Fruit fly (Drosophila melanogaster) whole organism, embryonic: ENCODE measurements around the gene CG6937.

Source experiments
- BEAF-32 ChIP-seq: fragments of 200-800 bp; sonication (Bioruptor generic); optimal IDR thresholded peaks from 3 replicates; lab custom pipeline; 2017; ENCODE audit warnings: missing biosample characterization, missing genetic modification characterization, mild to moderate bottlenecking, moderate library complexity, missing genetic modification reagents
- Bgb ChIP-seq: fragments of 200-800 bp; sonication (Bioruptor generic); IDR thresholded peaks from 2 replicates; pipeline ENCODE4 v1.3.6; 2022; ENCODE audit warnings: missing biosample characterization, missing genetic modification characterization; ENCODE audit not compliant: partially characterized antibody
- CG10267 ChIP-seq: fragments of 200-800 bp; sonication (Bioruptor generic); optimal IDR thresholded peaks from 2 replicates; lab custom pipeline; 2018; ENCODE audit warnings: missing biosample characterization, mild to moderate bottlenecking, missing genetic modification characterization, moderate library complexity
- CG12219 ChIP-seq: fragments of 200-800 bp; sonication (Bioruptor generic); optimal IDR thresholded peaks from 3 replicates; lab custom pipeline; 2018; ENCODE audit warnings: missing biosample characterization, mild to moderate bottlenecking, missing genetic modification characterization
- CG13894 ChIP-seq: fragments of 200-800 bp; sonication (Bioruptor generic); optimal IDR thresholded peaks from 3 replicates; lab custom pipeline; 2018; ENCODE audit warnings: missing biosample characterization, mild to moderate bottlenecking, missing genetic modification characterization, moderate library complexity
- CG15073 ChIP-seq: fragments of 200-800 bp; sonication (Bioruptor generic); optimal IDR thresholded peaks from 2 replicates; lab custom pipeline; 2016; ENCODE audit warnings: missing biosample characterization, missing genetic modification characterization
- CG15479 ChIP-seq: fragments of 200-800 bp; sonication (Bioruptor generic); optimal IDR thresholded peaks from 3 replicates; lab custom pipeline; 2019; ENCODE audit warnings: missing biosample characterization, mild to moderate bottlenecking, missing genetic modification characterization, moderate library complexity
- CG17829 ChIP-seq: fragments of 200-800 bp; optimal IDR thresholded peaks from 2 replicates; lab custom pipeline; 2019; ENCODE audit warnings: missing biosample characterization, mild to moderate bottlenecking, missing genetic modification characterization, moderate library complexity
- CG18011 ChIP-seq: fragments of 200-800 bp; sonication (Bioruptor generic); optimal IDR thresholded peaks from 2 replicates; lab custom pipeline; 2017; ENCODE audit warnings: missing biosample characterization, missing genetic modification characterization, mild to moderate bottlenecking, moderate library complexity, missing genotype
- CG31388 ChIP-seq: fragments of 200-800 bp; sonication (Bioruptor generic); optimal IDR thresholded peaks from 2 replicates; lab custom pipeline; 2016; ENCODE audit warnings: missing biosample characterization, missing genetic modification characterization
- CG3163 ChIP-seq: fragments of 200-800 bp; sonication (Bioruptor generic); optimal IDR thresholded peaks from 3 replicates; lab custom pipeline; 2016; ENCODE audit warnings: missing biosample characterization, missing genetic modification characterization
- CG3407 ChIP-seq: fragments of 200-800 bp; sonication (Bioruptor generic); optimal IDR thresholded peaks from 2 replicates; lab custom pipeline; 2018; ENCODE audit warnings: missing biosample characterization, mild to moderate bottlenecking, missing genetic modification characterization
- CG4282 ChIP-seq: fragments of 200-800 bp; sonication (Bioruptor generic); optimal IDR thresholded peaks from 2 replicates; lab custom pipeline; 2016; ENCODE audit warnings: missing biosample characterization, missing genetic modification characterization
- CG4820 ChIP-seq: fragments of 200-800 bp; sonication (Bioruptor generic); optimal IDR thresholded peaks from 3 replicates; lab custom pipeline; 2016; ENCODE audit warnings: missing biosample characterization, missing genetic modification characterization
- CG6254 ChIP-seq: fragments of 200-800 bp; sonication (Bioruptor generic); optimal IDR thresholded peaks from 3 replicates; lab custom pipeline; 2017; ENCODE audit warnings: mild to moderate bottlenecking, missing biosample characterization, missing genetic modification reagents, missing genetic modification characterization
- CG6854 ChIP-seq: fragments of 200-800 bp; sonication (Bioruptor generic); optimal IDR thresholded peaks from 3 replicates; lab custom pipeline; 2017; ENCODE audit warnings: missing biosample characterization, mild to moderate bottlenecking, missing genetic modification characterization
- CG8089 ChIP-seq: fragments of 200-800 bp; sonication (Bioruptor generic); optimal IDR thresholded peaks from 3 replicates; lab custom pipeline; 2016; ENCODE audit warnings: missing biosample characterization, missing genetic modification characterization
- CrebB ChIP-seq: fragments of 200-800 bp; sonication (Bioruptor generic); optimal IDR thresholded peaks from 3 replicates; lab custom pipeline; 2018; ENCODE audit warnings: missing biosample characterization, mild to moderate bottlenecking, missing genetic modification characterization
- Dbx ChIP-seq: fragments of 200-800 bp; sonication (Bioruptor generic); IDR thresholded peaks from 3 replicates; pipeline ENCODE4 v1.3.6; 2022; ENCODE audit warnings: missing biosample characterization, missing genetic modification characterization
- Dek ChIP-seq: fragments of 200-800 bp; sonication (Bioruptor generic); optimal IDR thresholded peaks from 3 replicates; lab custom pipeline; 2019; ENCODE audit warnings: missing biosample characterization, mild to moderate bottlenecking, missing genetic modification characterization, moderate library complexity
- Dll ChIP-seq: fragments of 200-800 bp; sonication (Bioruptor generic); IDR thresholded peaks from 4 replicates; pipeline ENCODE4 v1.3.6; 2022; ENCODE audit warnings: missing biosample characterization, missing genetic modification characterization; ENCODE audit not compliant: partially characterized antibody
- Elba2 ChIP-seq: fragments of 200-800 bp; sonication (Bioruptor generic); optimal IDR thresholded peaks from 3 replicates; lab custom pipeline; 2016; ENCODE audit warnings: missing biosample characterization, missing genetic modification characterization
- H2.0 ChIP-seq: fragments of 200-800 bp; sonication (Bioruptor generic); IDR thresholded peaks from 2 replicates; pipeline ENCODE4 v1.3.6; 2022; ENCODE audit warnings: missing biosample characterization, missing genetic modification characterization
- HLH3B ChIP-seq: fragments of 200-800 bp; sonication (Bioruptor generic); IDR thresholded peaks from 2 replicates; pipeline ENCODE4 v1.3.6; 2022; ENCODE audit warnings: missing biosample characterization, missing genetic modification characterization
- HLH4C ChIP-seq: fragments of 200-800 bp; sonication (Bioruptor generic); IDR thresholded peaks from 3 replicates; pipeline ENCODE4 v1.3.6; 2022; ENCODE audit warnings: missing biosample characterization, missing genetic modification characterization; ENCODE audit not compliant: partially characterized antibody
- HLH54F ChIP-seq: fragments of 200-800 bp; sonication (Bioruptor generic); optimal IDR thresholded peaks from 3 replicates; lab custom pipeline; 2016; ENCODE audit warnings: missing biosample characterization, missing genetic modification characterization
- Hr3 ChIP-seq: fragments of 200-800 bp; sonication (Bioruptor generic); optimal IDR thresholded peaks from 3 replicates; lab custom pipeline; 2016; ENCODE audit warnings: missing biosample characterization, missing genetic modification characterization
- Hsf ChIP-seq: fragments of 200-800 bp; sonication (Bioruptor generic); optimal IDR thresholded peaks from 3 replicates; lab custom pipeline; 2016; ENCODE audit warnings: missing biosample characterization, missing genetic modification characterization
- MTF-1 ChIP-seq: fragments of 200-800 bp; sonication (Bioruptor generic); optimal IDR thresholded peaks from 2 replicates; lab custom pipeline; 2018; ENCODE audit warnings: missing biosample characterization, mild to moderate bottlenecking, missing genetic modification characterization, borderline replicate concordance
- Mad ChIP-seq: fragments of 200-800 bp; sonication (Bioruptor generic); optimal IDR thresholded peaks from 2 replicates; lab custom pipeline; 2016; ENCODE audit warnings: missing biosample characterization, missing genetic modification characterization
- NFAT ChIP-seq: fragments of 200-800 bp; sonication (Bioruptor generic); IDR thresholded peaks from 2 replicates; pipeline ENCODE4 v1.3.6; 2022; ENCODE audit warnings: missing biosample characterization, missing genetic modification characterization
- Sin3A ChIP-seq: fragments of >200 bp; optimal IDR thresholded peaks from 2 replicates; lab custom pipeline; 2018
- Trl ChIP-seq, 3 experiments: fragments of >200 bp in 2 of 3; fragments of 200-800 bp in 1 of 3; sonication (Bioruptor generic) in 1 of 3; optimal IDR thresholded peaks; 2 replicates in 1 of 3; 3 replicates in 2 of 3; lab custom pipeline; 2016 to 2017; ENCODE audit warnings: missing biosample characterization in 1 of 3, missing genetic modification characterization in 1 of 3
- ac ChIP-seq: fragments of 200-800 bp; sonication (Bioruptor generic); optimal IDR thresholded peaks from 3 replicates; lab custom pipeline; 2017; ENCODE audit warnings: missing biosample characterization, mild to moderate bottlenecking, missing genetic modification characterization
- ash1 ChIP-seq: fragments of 200-800 bp; sonication (Bioruptor generic); optimal IDR thresholded peaks from 2 replicates; lab custom pipeline; 2018; ENCODE audit warnings: missing biosample characterization, mild to moderate bottlenecking, missing genetic modification characterization
- dimm ChIP-seq: fragments of 200-800 bp; sonication (Bioruptor generic); IDR thresholded peaks from 2 replicates; pipeline ENCODE4 v1.3.6; 2022; ENCODE audit warnings: missing biosample characterization, missing genetic modification characterization
- ems ChIP-seq: fragments of 200-800 bp; sonication (Bioruptor generic); optimal IDR thresholded peaks from 3 replicates; lab custom pipeline; 2016; ENCODE audit warnings: missing biosample characterization, missing genetic modification characterization
- eyg ChIP-seq: fragments of 200-800 bp; sonication (Bioruptor generic); optimal IDR thresholded peaks from 3 replicates; lab custom pipeline; 2016; ENCODE audit warnings: missing biosample characterization, missing genetic modification characterization
- fd102C ChIP-seq: fragments of 200-800 bp; sonication (Bioruptor generic); optimal IDR thresholded peaks from 2 replicates; lab custom pipeline; 2018; ENCODE audit warnings: missing biosample characterization, mild to moderate bottlenecking, missing genetic modification characterization, moderate library complexity
- fru ChIP-seq: fragments of >200 bp; optimal IDR thresholded peaks from 2 replicates; lab custom pipeline; 2017
- her ChIP-seq: fragments of 200-800 bp; sonication (Bioruptor generic); optimal IDR thresholded peaks from 2 replicates; lab custom pipeline; 2016; ENCODE audit warnings: missing biosample characterization, missing genetic modification characterization
- inv ChIP-seq: fragments of 200-800 bp; sonication (Bioruptor generic); IDR thresholded peaks from 2 replicates; pipeline ENCODE4 v1.3.6; 2022; ENCODE audit warnings: missing biosample characterization, missing genetic modification characterization; ENCODE audit not compliant: partially characterized antibody
- jigr1 ChIP-seq: fragments of 200-800 bp; sonication (Bioruptor generic); IDR thresholded peaks from 3 replicates; pipeline ENCODE4 v1.3.6; 2022; ENCODE audit warnings: missing biosample characterization, missing genetic modification characterization
- pum ChIP-seq: fragments of 200-800 bp; sonication (Bioruptor generic); optimal IDR thresholded peaks from 2 replicates; lab custom pipeline; 2016; ENCODE audit warnings: missing biosample characterization, missing genetic modification characterization
- rib ChIP-seq: fragments of 200-800 bp; sonication (Bioruptor generic); IDR thresholded peaks from 2 replicates; pipeline ENCODE4 v1.3.6; 2022; ENCODE audit warnings: missing biosample characterization, missing genetic modification characterization
- run ChIP-seq: fragments of 200-800 bp; sonication (Bioruptor generic); optimal IDR thresholded peaks from 3 replicates; lab custom pipeline; 2018; ENCODE audit warnings: missing biosample characterization, mild to moderate bottlenecking, missing genetic modification characterization
- sna ChIP-seq: fragments of 200-800 bp; sonication (Bioruptor generic); IDR thresholded peaks from 2 replicates; pipeline ENCODE4 v1.3.6; 2022; ENCODE audit warnings: missing biosample characterization, missing genetic modification characterization; ENCODE audit not compliant: partially characterized antibody
- sob ChIP-seq: fragments of 200-800 bp; sonication (Bioruptor generic); IDR thresholded peaks from 2 replicates; pipeline ENCODE4 v1.3.6; 2022; ENCODE audit warnings: missing biosample characterization, missing genetic modification characterization
- tio ChIP-seq: fragments of 200-800 bp; sonication (Bioruptor generic); optimal IDR thresholded peaks from 2 replicates; lab custom pipeline; 2017; ENCODE audit warnings: missing biosample characterization, missing genetic modification characterization, inconsistent platforms
- twi ChIP-seq: fragments of 200-800 bp; optimal IDR thresholded peaks from 2 replicates; lab custom pipeline; 2019; ENCODE audit warnings: missing biosample characterization, mild to moderate bottlenecking, missing genetic modification characterization, moderate library complexity
- vnd ChIP-seq: fragments of 200-800 bp; sonication (Bioruptor generic); IDR thresholded peaks from 3 replicates; pipeline ENCODE4 v1.3.6; 2022; ENCODE audit warnings: missing biosample characterization, missing genetic modification characterization; ENCODE audit not compliant: partially characterized antibody

Gene CG6937

DNA sequence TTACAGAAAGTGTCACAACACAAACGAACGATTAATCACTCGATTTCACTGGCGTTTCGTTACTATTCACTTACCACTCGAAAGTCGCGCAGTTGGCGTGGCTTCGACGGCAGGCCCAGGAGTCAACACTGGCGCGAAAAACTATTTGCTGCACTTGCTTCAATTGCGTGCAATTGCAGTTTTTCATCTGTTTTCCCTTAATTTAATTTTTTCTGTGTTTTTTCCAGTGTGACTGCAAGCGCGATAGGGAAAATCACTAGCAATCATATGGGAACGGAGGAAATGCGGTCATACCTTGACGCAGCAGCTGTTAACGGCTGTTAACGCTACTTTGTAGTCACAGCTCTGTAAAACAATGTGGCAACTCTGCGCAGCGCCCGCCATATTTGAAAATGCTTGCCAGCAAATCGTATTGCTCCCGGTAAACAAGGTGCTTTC is 37.0 kb upstream of the CG6937 start, which contains the start of gene AdipoR (continued):
- TF ChIP-seq dimm (GFP tag; lab: Robert Waterston, UW) (no peak), sna (GFP tag; lab: Robert Waterston, UW) (0 out of 2 replicates have a peak, but pooled peaks have one; percentile 29), Elba2 (GFP tag; lab: Kevin White, UChicago) (no peak), twi (tag; lab: Kevin White, UChicago) (peak; percentile 21), CG18011 (no peak), tio (GFP tag; lab: Kevin White, UChicago) (no peak), sob (GFP tag; lab: Robert Waterston, UW) (peak; percentile 12; the same call in 1 of the 2 replicates), Hsf (no peak), fru (lab: Kevin White, UChicago) (no peak), CG15073 (GFP tag; lab: Kevin White, UChicago) (no peak), HLH54F (GFP tag; lab: Kevin White, UChicago) (peak; percentile 19), Dll (0 out of 4 replicates have a peak, but pooled peaks have one; percentile 39), HLH4C (GFP tag; lab: Robert Waterston, UW) (no peak), BEAF-32 (peak; percentile 62), CG13894 (no peak), inv (GFP tag; lab: Robert Waterston, UW) (no peak), CG4820 (no peak), Mad (GFP tag; lab: Kevin White, UChicago) (no peak), ems (GFP tag; lab: Kevin White, UChicago) (no peak), CrebB (tag; lab: Kevin White, UChicago) (no peak), HLH3B (no peak), Bgb (peak; percentile 62), ash1 (no peak), Dbx (GFP tag; lab: Robert Waterston, UW) (no peak), CG10267 (tag; lab: Kevin White, UChicago) (peak; percentile 56), CG4282 (GFP tag; lab: Kevin White, UChicago) (peak; percentile 26), NFAT (GFP tag; lab: Robert Waterston, UW) (no peak), MTF-1 (GFP tag; lab: Kevin White, UChicago) (no peak), run (tag; lab: Kevin White, UChicago) (no peak), CG3407 (GFP tag; lab: Kevin White, UChicago) (no peak), pum (peak; percentile 6), CG6854 (GFP tag; lab: Kevin White, UChicago) (no peak), fd102C (GFP tag; lab: Kevin White, UChicago) (no peak), Trl (optimal IDR thresholded peaks at IDR 0.05; lab: Kevin White, UChicago) (no peak), Trl (GFP tag; optimal IDR thresholded peaks at IDR 0.05; lab: Kevin White, UChicago) (peak; percentile 11), CG6254 (GFP tag; lab: Kevin White, UChicago) (no peak), rib (GFP tag; lab: Robert Waterston, UW) (no peak), Sin3A (lab: Kevin White, UChicago) (peak; percentile 65), CG3163 (GFP tag; lab: Kevin White, UChicago) (no peak), her (GFP tag; lab: Kevin White, UChicago) (peak; percentile 49), CG31388 (GFP tag; lab: Kevin White, UChicago) (no peak), Hr3 (GFP tag; lab: Kevin White, UChicago) (no peak), vnd (GFP tag; lab: Robert Waterston, UW) (no peak), CG12219 (GFP tag; lab: Kevin White, UChicago) (no peak), Dek (tag; lab: Kevin White, UChicago) (no peak), CG8089 (GFP tag; lab: Kevin White, UChicago) (no peak), jigr1 (GFP tag; lab: Robert Waterston, UW) (no peak), CG15479 (GFP tag; lab: Kevin White, UChicago) (no peak), CG17829 (tag; lab: Kevin White, UChicago) (peak; percentile 57), ac (GFP tag; lab: Kevin White, UChicago) (no peak), H2.0 (GFP tag; lab: Robert Waterston, UW) (no peak), eyg (no peak)
